Worm (Caenorhabditis elegans) whole organism, L4 larva: ENCODE results near the gene C08F8.2.

Experiments used
- F37D6.2 ChIP-seq: sonication (generic microtip); optimal IDR thresholded peaks from 2 replicates; lab custom pipeline; 2016; ENCODE audit warnings: mild to moderate bottlenecking, missing genetic modification characterization, missing compliant biosample characterization
- F49E8.2 ChIP-seq: sonication (generic microtip); optimal IDR thresholded peaks from 2 replicates; lab custom pipeline; 2016; ENCODE audit warnings: missing compliant biosample characterization, mild to moderate bottlenecking, missing genetic modification characterization, borderline replicate concordance
- R02D3.7 ChIP-seq: fragments of 150-350 bp; sonication (generic microtip); optimal IDR thresholded peaks from 3 replicates; lab custom pipeline; 2014; ENCODE audit warnings: missing biosample characterization, missing genetic modification characterization
- T20F7.1 ChIP-seq: fragments of 200-800 bp; sonication (Bioruptor generic); optimal IDR thresholded peaks from 2 replicates; lab custom pipeline; 2018; ENCODE audit warnings: mild to moderate bottlenecking, missing genetic modification characterization, missing compliant biosample characterization
- Y105C5A.15 ChIP-seq: fragments of 200-800 bp; sonication (Bioruptor generic); IDR thresholded peaks from 2 replicates; pipeline ENCODE4 v1.3.6; 2022; ENCODE audit warnings: missing genetic modification characterization, missing compliant biosample characterization
- Y48G9A.11 ChIP-seq: fragments of 200-800 bp; sonication (Bioruptor generic); IDR thresholded peaks from 2 replicates; pipeline ENCODE4 v1.3.6; 2022; ENCODE audit warnings: missing genetic modification reagents, missing genetic modification characterization, missing compliant biosample characterization
- ZK546.5 ChIP-seq, 2 experiments: sonication (generic microtip); optimal IDR thresholded peaks; 2 replicates each; lab custom pipeline; 2017; ENCODE audit warnings: missing biosample characterization in 2 of 2, missing genetic modification characterization in 2 of 2
- aly-2 ChIP-seq: sonication (generic microtip); optimal IDR thresholded peaks from 2 replicates; lab custom pipeline; 2018; ENCODE audit warnings: missing biosample characterization, missing genetic modification characterization
- ama-1 ChIP-seq: fragments of 150-350 bp; optimal IDR thresholded peaks from 2 replicates; lab custom pipeline; 2014; ENCODE audit warnings: inconsistent platforms, mixed read lengths
- ceh-20 ChIP-seq: fragments of 200-800 bp; sonication (Bioruptor generic); IDR thresholded peaks from 2 replicates; pipeline ENCODE4 v1.3.6; 2022; ENCODE audit warnings: missing genetic modification reagents, missing genetic modification characterization, missing compliant biosample characterization
- ceh-82 ChIP-seq: sonication (generic microtip); optimal IDR thresholded peaks from 2 replicates; lab custom pipeline; 2017; ENCODE audit warnings: missing biosample characterization, missing genetic modification characterization
- ces-1 ChIP-seq: fragments of 150-350 bp; sonication (generic microtip); optimal IDR thresholded peaks from 4 replicates; lab custom pipeline; 2014; ENCODE audit warnings: missing biosample characterization, missing genetic modification reagents, missing genetic modification characterization
- ctbp-1 ChIP-seq: fragments of 200-800 bp; sonication (Bioruptor generic); IDR thresholded peaks from 2 replicates; pipeline ENCODE4 v1.3.6; 2022; ENCODE audit warnings: missing genetic modification reagents, missing genetic modification characterization, missing compliant biosample characterization
- daf-19 ChIP-seq: fragments of 200-800 bp; sonication (Bioruptor generic); conservative IDR thresholded peaks from 2 replicates; pipeline ENCODE4 v1.3.6; 2022; ENCODE audit warnings: missing genetic modification characterization, missing compliant biosample characterization
- dmd-8 ChIP-seq: fragments of 200-800 bp; sonication (Bioruptor generic); IDR thresholded peaks from 2 replicates; pipeline ENCODE4 v1.3.6; 2022; ENCODE audit warnings: missing genetic modification characterization, missing compliant biosample characterization
- dpl-1 ChIP-seq: fragments of 150-350 bp; optimal IDR thresholded peaks from 2 replicates; lab custom pipeline; 2014; ENCODE audit warnings: missing biosample characterization, missing genetic modification reagents, missing genetic modification characterization
- dve-1 ChIP-seq: sonication (generic microtip); optimal IDR thresholded peaks from 2 replicates; lab custom pipeline; 2017; ENCODE audit warnings: antibody characterized with exemption, mild to moderate bottlenecking, missing genetic modification characterization, missing compliant biosample characterization; ENCODE audit not compliant: insufficient read depth
- egl-43 ChIP-seq: fragments of 200-800 bp; sonication (Bioruptor generic); IDR thresholded peaks from 2 replicates; pipeline ENCODE4 v1.3.6; 2022; ENCODE audit warnings: missing genetic modification reagents, missing genetic modification characterization, missing compliant biosample characterization
- hif-1 ChIP-seq, 2 experiments: sonication (generic microtip); optimal IDR thresholded peaks; 2 replicates each; lab custom pipeline; 2016 to 2017; ENCODE audit warnings: missing compliant biosample characterization in 2 of 2, missing genetic modification characterization in 2 of 2, missing genetic modification reagents in 2 of 2, missing genotype in 2 of 2, mild to moderate bottlenecking in 1 of 2
- hlh-11 ChIP-seq: fragments of 200-800 bp; sonication (Bioruptor generic); optimal IDR thresholded peaks from 2 replicates; lab custom pipeline; 2018; ENCODE audit warnings: mild to moderate bottlenecking, missing genetic modification characterization, missing compliant biosample characterization
- hlh-30 ChIP-seq: sonication (generic microtip); optimal IDR thresholded peaks from 2 replicates; lab custom pipeline; 2017; ENCODE audit warnings: antibody characterized with exemption, mild to moderate bottlenecking, missing genetic modification characterization, missing compliant biosample characterization; ENCODE audit not compliant: insufficient read depth
- hmg-1.1 ChIP-seq: fragments of 200-800 bp; sonication (Bioruptor generic); IDR thresholded peaks from 2 replicates; pipeline ENCODE4 v1.3.6; 2022; ENCODE audit warnings: missing genetic modification reagents, missing genetic modification characterization, missing compliant biosample characterization
- lim-7 ChIP-seq: fragments of 200-800 bp; sonication (Bioruptor generic); IDR thresholded peaks from 2 replicates; pipeline ENCODE4 v1.3.6; 2022; ENCODE audit warnings: missing genetic modification characterization, missing compliant biosample characterization
- lin-1 ChIP-seq: fragments of 200-800 bp; sonication (Bioruptor generic); IDR thresholded peaks from 2 replicates; pipeline ENCODE4 v1.3.6; 2022; ENCODE audit warnings: missing genetic modification reagents, missing genetic modification characterization, missing compliant biosample characterization
- lin-29 ChIP-seq: fragments of 200-800 bp; sonication (Bioruptor generic); IDR thresholded peaks from 2 replicates; pipeline ENCODE4 v1.3.6; 2022; ENCODE audit warnings: missing genetic modification reagents, missing genetic modification characterization, missing compliant biosample characterization
- lin-38 ChIP-seq: fragments of 200-800 bp; sonication (Bioruptor generic); IDR thresholded peaks from 2 replicates; pipeline ENCODE4 v1.3.6; 2022; ENCODE audit warnings: missing genetic modification reagents, missing genetic modification characterization, missing compliant biosample characterization
- lsy-2 ChIP-seq, 2 experiments: fragments of 150-350 bp in 1 of 2; sonication (generic microtip) in 1 of 2; optimal IDR thresholded peaks; 2 replicates each; lab custom pipeline; 2014 to 2017; ENCODE audit warnings: missing biosample characterization in 2 of 2, missing genetic modification characterization in 2 of 2
- madf-9 ChIP-seq: fragments of 200-800 bp; sonication (Bioruptor generic); conservative IDR thresholded peaks from 2 replicates; pipeline ENCODE4 v1.3.6; 2022; ENCODE audit warnings: missing genetic modification reagents, missing genetic modification characterization, missing compliant biosample characterization
- mdl-1 ChIP-seq, 2 experiments: fragments of 150-350 bp in 1 of 2; sonication (generic microtip) in 1 of 2; optimal IDR thresholded peaks; 2 replicates each; lab custom pipeline; 2014 to 2017; ENCODE audit warnings: missing biosample characterization in 2 of 2, missing genetic modification characterization in 2 of 2
- mdt-29 ChIP-seq: fragments of 200-800 bp; sonication (Bioruptor generic); IDR thresholded peaks from 2 replicates; pipeline ENCODE4 v1.3.6; 2022; ENCODE audit warnings: missing genetic modification reagents, missing genetic modification characterization, missing compliant biosample characterization
- mep-1 ChIP-seq: fragments of 150-350 bp; sonication (generic microtip); optimal IDR thresholded peaks from 3 replicates; lab custom pipeline; 2014; ENCODE audit warnings: missing biosample characterization, missing genetic modification characterization
- mes-2 ChIP-seq: sonication (generic microtip); optimal IDR thresholded peaks from 2 replicates; lab custom pipeline; 2016; ENCODE audit warnings: missing genotype, mild to moderate bottlenecking, missing genetic modification characterization, missing compliant biosample characterization; ENCODE audit not compliant: poor library complexity, severe bottlenecking
- nhr-11 ChIP-seq: fragments of 150-350 bp; optimal IDR thresholded peaks from 2 replicates; lab custom pipeline; 2014; ENCODE audit warnings: missing biosample characterization, missing genetic modification characterization
- nhr-111 ChIP-seq: fragments of 200-800 bp; sonication (Bioruptor generic); optimal IDR thresholded peaks from 2 replicates; lab custom pipeline; 2018; ENCODE audit warnings: mild to moderate bottlenecking, missing genetic modification characterization, missing compliant biosample characterization
- nhr-28 ChIP-seq: fragments of 150-350 bp; optimal IDR thresholded peaks from 2 replicates; lab custom pipeline; 2014; ENCODE audit warnings: missing biosample characterization, missing genetic modification characterization
- nhr-6 ChIP-seq: fragments of 150-350 bp; optimal IDR thresholded peaks from 2 replicates; lab custom pipeline; 2014; ENCODE audit warnings: missing biosample characterization, missing genetic modification characterization
- pha-4 ChIP-seq, 2 experiments: fragments of 150-350 bp in 1 of 2; fragments of 200-800 bp in 1 of 2; sonication (Bioruptor generic) in 1 of 2; IDR thresholded peaks in 1 of 2; optimal IDR thresholded peaks in 1 of 2; 2 replicates each; pipeline versions ENCODE4 v1.3.6 to Lab custom; 2014 to 2022; ENCODE audit warnings: missing genetic modification characterization in 2 of 2, missing genetic modification reagents in 2 of 2, missing biosample characterization in 1 of 2, missing compliant biosample characterization in 1 of 2
- skn-1 ChIP-seq: fragments of 150-350 bp; optimal IDR thresholded peaks from 2 replicates; lab custom pipeline; 2014; ENCODE audit warnings: missing biosample characterization, missing genetic modification characterization
- snpc-1.2 ChIP-seq: fragments of 200-800 bp; sonication (Bioruptor generic); IDR thresholded peaks from 2 replicates; pipeline ENCODE4 v1.3.6; 2022; ENCODE audit warnings: missing genetic modification reagents, missing genetic modification characterization, missing compliant biosample characterization
- unc-62 ChIP-seq, 3 experiments: fragments of 150-350 bp in 1 of 3; sonication (generic microtip); optimal IDR thresholded peaks in 2 of 3; peaks in 1 of 3; 1 replicate in 1 of 3; 2 replicates in 2 of 3; lab custom pipeline; 2014 to 2017; ENCODE audit warnings: missing biosample characterization in 3 of 3, missing genetic modification characterization in 3 of 3, missing genetic modification reagents in 3 of 3, missing genotype in 1 of 3
- vab-7 ChIP-seq: fragments of 200-800 bp; sonication (Bioruptor generic); IDR thresholded peaks from 2 replicates; pipeline ENCODE4 v1.3.6; 2022; ENCODE audit warnings: missing genetic modification reagents, missing genetic modification characterization, missing compliant biosample characterization
- zfp-2 ChIP-seq: sonication (generic microtip); optimal IDR thresholded peaks from 2 replicates; lab custom pipeline; 2016; ENCODE audit warnings: mild to moderate bottlenecking, missing genetic modification characterization, missing compliant biosample characterization
- zfp-3 ChIP-seq: fragments of 200-800 bp; sonication (Bioruptor generic); conservative IDR thresholded peaks from 2 replicates; pipeline ENCODE4 v1.3.6; 2022; ENCODE audit warnings: missing genetic modification reagents, missing genetic modification characterization, missing compliant biosample characterization
- zip-11 ChIP-seq: fragments of 200-800 bp; sonication (Bioruptor generic); IDR thresholded peaks from 2 replicates; pipeline ENCODE4 v1.3.6; 2022; ENCODE audit warnings: missing genetic modification characterization, missing compliant biosample characterization
- ztf-11 ChIP-seq: fragments of 150-350 bp; optimal IDR thresholded peaks from 2 replicates; lab custom pipeline; 2014; ENCODE audit warnings: missing biosample characterization, missing genetic modification characterization

The C08F8.2 gene

DNA sequence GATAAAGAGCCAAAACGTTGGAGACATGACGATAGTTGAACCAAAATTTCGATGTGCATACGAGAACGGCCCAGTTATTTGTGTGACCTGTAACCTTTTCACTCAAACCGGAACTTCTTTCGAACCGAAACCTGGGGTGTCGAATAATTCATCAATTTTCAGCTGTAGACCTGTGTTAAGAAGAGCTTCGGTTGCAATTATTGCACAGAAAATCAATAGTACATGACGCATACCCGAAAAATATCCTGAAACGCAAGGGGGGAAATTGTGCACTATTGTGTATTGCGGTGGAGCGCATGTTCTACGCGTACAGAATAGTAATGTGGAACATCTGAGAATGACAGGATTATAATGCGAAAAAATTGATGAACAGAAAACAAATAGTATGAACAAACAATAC is 41.0 kb upstream of the C08F8.2 start, which contains the start of gene pigk-1:
pigk-1 (minus strand) TSS at position 248 of the 400 bp plus-strand sequence.
- TF ChIP-seq Y48G9A.11 (GFP tag; lab: Robert Waterston, UW) (peak; percentile 41; the same call in 1 of the 2 replicates), hmg-1.1 (GFP tag; lab: Robert Waterston, UW) (0 out of 2 replicates have a peak, but pooled peaks have one; percentile 15), skn-1 (no peak), lin-1 (GFP tag; lab: Robert Waterston, UW) (no peak), lim-7 (GFP tag; lab: Robert Waterston, UW) (no peak), lin-38 (GFP tag; lab: Robert Waterston, UW) (peak; percentile 52), egl-43 (GFP tag; lab: Robert Waterston, UW) (0 out of 2 replicates have a peak, but pooled peaks have one; percentile 18), lin-29 (GFP tag; lab: Robert Waterston, UW) (no peak), pha-4 (GFP tag; IDR thresholded peaks at IDR 0.05; lab: Robert Waterston, UW) (peak; percentile 54; the same call in 1 of the 2 replicates), pha-4 (tag; optimal IDR thresholded peaks at IDR 0.05; lab: Kevin White, UChicago) (no peak), zfp-3 (no peak), madf-9 (0 out of 2 replicates have a peak, but pooled peaks have one; percentile 17), snpc-1.2 (GFP tag; lab: Robert Waterston, UW) (peak; percentile 62; the same call in 1 of the 2 replicates), ctbp-1 (peak; percentile 12; the same call in 1 of the 2 replicates), ztf-11 (tag; lab: Kevin White, UChicago) (no peak), daf-19 (GFP tag; lab: Robert Waterston, UW) (0 out of 2 replicates have a peak, but pooled peaks have one; percentile 41), ZK546.5 (tag; optimal IDR thresholded peaks at IDR 0.05; lab: Kevin White, UChicago) (peak in 1 of 2 experiments; percentile 27), hlh-30 (tag; lab: Kevin White, UChicago) (no peak), ces-1 (GFP tag; lab: Kevin White, UChicago) (no peak), F49E8.2 (tag; lab: Kevin White, UChicago) (peak; percentile 58), nhr-111 (no peak), ama-1 (lab: Kevin White, UChicago) (peak; percentile 65), dmd-8 (0 out of 2 replicates have a peak, but pooled peaks have one; percentile 46), R02D3.7 (no peak)

DNA sequence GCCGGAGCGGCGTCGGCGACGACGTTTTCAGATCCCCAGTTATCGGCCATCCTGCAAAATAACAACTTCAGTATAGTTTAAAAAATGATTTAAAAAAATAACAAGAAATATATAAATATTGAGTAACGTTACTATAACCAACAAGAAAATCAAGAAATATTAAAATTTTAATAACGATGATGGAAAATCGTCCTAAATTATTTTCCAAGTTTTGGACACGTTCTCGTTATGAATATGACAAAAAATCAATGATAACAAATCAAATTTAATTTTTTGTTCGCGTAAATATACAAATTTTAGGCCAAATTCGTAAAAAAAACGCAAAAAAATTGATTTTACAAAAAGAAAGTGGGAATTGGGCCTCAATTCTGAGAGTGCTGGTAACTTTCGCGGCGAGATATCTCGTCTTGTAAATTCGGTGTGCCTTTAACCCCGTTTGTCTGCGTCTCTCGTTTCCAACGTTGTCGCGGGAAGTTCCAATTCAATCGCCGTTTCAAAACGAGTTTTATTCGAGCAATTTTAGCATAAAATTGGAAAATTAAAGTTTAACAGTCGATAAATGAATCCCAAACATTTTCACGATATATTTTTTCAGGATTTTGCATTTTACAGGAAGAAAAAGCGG is 39.7 kb upstream of the C08F8.2 start, which contains the start of gene rps-5:
rps-5 (minus strand) TSS at position 51 of the 625 bp plus-strand sequence.
- TF ChIP-seq Y105C5A.15: no peak
- TF ChIP-seq hlh-30 (tag; lab: Kevin White, UChicago): peak; percentile 43
- peak in 1 of 2 experiments; percentile 25 for TF ChIP-seq hif-1 (tag; optimal IDR thresholded peaks at IDR 0.05; lab: Kevin White, UChicago)
- no peak for TF ChIP-seq lin-1 (GFP tag; lab: Robert Waterston, UW)
- TF ChIP-seq hlh-11 (tag; lab: Kevin White, UChicago): peak; percentile 32
- TF ChIP-seq lin-38 (GFP tag; lab: Robert Waterston, UW): peak; percentile 51
- TF ChIP-seq snpc-1.2 (GFP tag; lab: Robert Waterston, UW): peak; percentile 50; the same call in 1 of the 2 replicates
- TF ChIP-seq vab-7 (GFP tag; lab: Robert Waterston, UW): no peak
- no peak for TF ChIP-seq ceh-82 (tag; lab: Kevin White, UChicago)
- peak; percentile 47 for TF ChIP-seq mep-1 (tag; lab: Kevin White, UChicago)
- TF ChIP-seq nhr-28 (tag; lab: Kevin White, UChicago): peak; percentile 17
- TF ChIP-seq dpl-1: peak; percentile 82
- peak; percentile 22 for TF ChIP-seq nhr-11
- no peak for TF ChIP-seq mdl-1 (tag; optimal IDR thresholded peaks at IDR 0.05; lab: Kevin White, UChicago)
- TF ChIP-seq zip-11 (GFP tag; lab: Robert Waterston, UW): no peak
- TF ChIP-seq aly-2 (tag; lab: Kevin White, UChicago): no peak
- TF ChIP-seq hmg-1.1 (GFP tag; lab: Robert Waterston, UW): 0 out of 2 replicates have a peak, but pooled peaks have one; percentile 55
- TF ChIP-seq unc-62 (GFP tag; optimal IDR thresholded peaks at IDR 0.05 in 1 of 2; lab: Kevin White, UChicago): peak in 1 of 2 experiments; percentile 87
- no peak for TF ChIP-seq unc-62 (tag; optimal IDR thresholded peaks at IDR 0.05; lab: Kevin White, UChicago)
- no peak for TF ChIP-seq zfp-2 (tag; lab: Kevin White, UChicago)
- TF ChIP-seq ceh-20: no peak
- peak in 1 of 2 experiments; percentile 85 for TF ChIP-seq lsy-2 (tag; optimal IDR thresholded peaks at IDR 0.05; lab: Kevin White, UChicago)
- TF ChIP-seq nhr-6 (tag; lab: Kevin White, UChicago): peak; percentile 58
- TF ChIP-seq dve-1 (tag; lab: Kevin White, UChicago): peak; percentile 46
- TF ChIP-seq F37D6.2 (tag; lab: Kevin White, UChicago): no peak
- TF ChIP-seq T20F7.1 (GFP tag; lab: Kevin White, UChicago): no peak
- peak; percentile 63 for TF ChIP-seq mes-2 (tag; lab: Kevin White, UChicago)
- no peak for TF ChIP-seq mdt-29
